Worm (Caenorhabditis elegans) whole organism, young adult: Measurements from ENCODE around the gene Y38H6C.9.

Source experiments
- hlh-12 ChIP-seq: sonication (generic microtip); optimal IDR thresholded peaks from 2 replicates; lab custom pipeline; 2016; ENCODE audit warnings: missing genetic modification characterization, missing compliant biosample characterization
- hsf-1 ChIP-seq: fragments of 200-800 bp; sonication (Bioruptor generic); IDR thresholded peaks from 2 replicates; pipeline ENCODE4 v1.3.6; 2022; ENCODE audit warnings: missing genetic modification reagents, missing genetic modification characterization, missing compliant biosample characterization

- TF ChIP-seq hlh-12: no peak
- no peak for TF ChIP-seq hsf-1 (GFP tag; lab: Robert Waterston, UW)
These were observed 46.2 kb downstream of the Y38H6C.9 start, which contains the start of gene B0250.7 for ce11 chrV:20475830-20476229.
